Worm (Caenorhabditis elegans): Measurements from ENCODE around the gene abts-4.

The abts-4 gene

DNA sequence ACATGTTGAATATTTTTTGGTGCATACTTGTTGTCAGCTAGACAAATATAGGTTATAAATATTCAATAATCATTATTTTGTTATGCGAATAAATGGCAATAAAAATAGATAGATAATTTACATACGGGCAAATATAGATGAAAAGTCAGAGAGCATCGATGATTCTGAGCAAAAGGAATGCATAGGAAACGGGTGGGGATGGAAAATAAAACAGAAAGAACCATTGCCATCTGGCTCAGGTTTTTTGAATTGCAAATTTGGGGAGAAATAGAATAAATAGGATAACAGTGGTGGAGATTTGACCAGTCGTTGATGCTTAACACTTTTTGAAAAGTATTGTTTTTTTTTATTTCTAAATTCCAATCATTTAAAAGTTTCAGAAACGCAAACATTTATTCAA, 21.3 kb upstream of the abts-4 start, which contains the start of gene idpp-6:
idpp-6 (plus strand) TSS at position 301 of the 400 bp plus-strand sequence.
- TF ChIP-seq unc-62 (GFP tag; optimal IDR thresholded peaks at IDR 0.05): no peak

DNA sequence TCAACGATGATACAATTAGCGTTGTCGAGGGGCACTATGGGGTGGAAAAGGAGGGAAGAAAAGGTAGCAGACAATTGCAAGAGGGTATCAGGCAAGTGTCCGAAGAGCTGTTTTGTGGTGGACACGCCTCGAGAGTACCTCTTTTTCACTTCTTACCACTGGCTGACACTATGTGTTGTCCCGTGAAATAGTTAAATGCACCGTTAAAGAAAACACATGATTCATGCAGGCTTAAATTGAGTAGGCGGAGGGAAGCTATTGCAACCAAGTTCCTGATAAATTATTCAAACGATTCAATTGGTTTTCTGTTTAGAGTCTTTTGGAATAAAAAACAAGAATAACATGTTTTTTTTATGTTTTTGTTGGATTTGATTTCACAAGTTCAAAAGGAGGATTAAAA, 16.5 kb upstream of the abts-4 start, which contains the start of gene irk-1:
irk-1 (minus strand) TSS at position 101 of the 400 bp plus-strand sequence.
- no peak for TF ChIP-seq unc-62 (GFP tag; optimal IDR thresholded peaks at IDR 0.05)

DNA sequence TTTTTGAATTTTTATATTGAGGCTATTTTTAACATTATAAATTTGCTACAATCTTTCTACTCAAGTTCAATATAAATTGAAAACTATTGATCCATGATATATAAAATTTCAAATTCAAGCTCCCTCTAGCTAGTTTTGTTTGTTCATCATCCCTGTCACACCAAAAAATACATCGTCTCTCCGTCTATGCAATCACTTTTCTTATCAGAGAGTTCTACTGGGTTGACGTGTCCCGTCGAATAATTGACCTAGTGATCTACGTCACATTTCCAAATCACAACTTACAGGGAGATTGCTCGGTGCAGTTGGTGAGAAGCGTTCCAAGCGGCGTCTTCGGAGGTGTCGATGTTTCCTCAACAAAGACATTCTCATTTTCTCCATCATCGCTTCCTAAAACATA, 327 bp downstream of the abts-4 start:
- no peak for TF ChIP-seq unc-62 (GFP tag; optimal IDR thresholded peaks at IDR 0.05)

DNA sequence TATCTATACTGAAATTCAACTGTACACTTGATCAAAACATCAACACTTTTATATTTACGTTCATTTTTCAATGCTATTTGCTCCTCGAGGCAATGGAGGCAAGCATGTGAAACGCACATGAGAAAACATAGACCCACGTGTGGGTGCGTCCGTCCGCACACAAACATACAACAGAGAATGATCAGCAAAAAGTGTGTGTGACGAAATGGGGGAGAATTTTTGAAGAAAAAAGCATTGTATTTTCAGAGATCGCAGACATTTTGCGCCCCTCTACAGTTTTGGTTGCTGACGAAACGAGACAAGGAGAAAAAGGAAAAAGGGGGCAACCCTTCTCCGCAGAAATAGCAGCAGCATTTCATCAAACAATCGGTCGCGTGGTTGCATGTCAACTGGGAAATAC, 11.4 kb downstream of the abts-4 start:
- TF ChIP-seq unc-62 (GFP tag; optimal IDR thresholded peaks at IDR 0.05): no peak

DNA sequence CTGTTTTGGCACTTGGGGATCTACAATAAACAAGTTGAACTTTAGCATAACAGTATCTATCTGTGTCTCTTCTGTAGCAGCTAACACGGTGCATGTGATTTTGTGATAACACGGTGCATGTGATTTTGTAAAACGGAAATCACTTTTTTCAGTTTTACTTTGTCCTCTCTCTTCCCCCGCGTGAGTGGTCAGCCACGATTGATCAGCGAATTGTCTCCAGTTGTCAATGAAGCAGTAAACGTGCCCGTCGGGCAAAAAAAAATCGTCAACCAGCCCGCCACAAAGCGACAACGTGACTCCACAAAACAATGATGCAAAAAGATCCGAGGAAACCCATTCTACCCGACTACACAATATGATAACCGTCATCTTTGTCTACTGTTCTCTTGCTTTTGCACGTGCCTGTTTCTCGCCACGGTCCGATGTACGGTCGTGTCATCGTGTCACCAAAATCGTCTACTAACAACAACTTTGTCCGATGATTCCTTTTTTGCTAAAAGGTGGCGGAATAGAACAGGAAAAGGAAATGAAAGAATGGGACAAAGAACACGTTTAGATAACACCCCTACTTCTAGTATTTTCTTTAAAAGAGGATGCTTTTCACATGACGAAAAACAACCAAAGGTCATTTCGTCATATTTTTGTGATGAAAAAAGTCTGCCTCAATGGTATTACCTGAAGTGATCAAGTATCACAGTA, 12.3 kb downstream of the abts-4 start:
- TF ChIP-seq unc-62 (GFP tag; optimal IDR thresholded peaks at IDR 0.05): no peak

DNA sequence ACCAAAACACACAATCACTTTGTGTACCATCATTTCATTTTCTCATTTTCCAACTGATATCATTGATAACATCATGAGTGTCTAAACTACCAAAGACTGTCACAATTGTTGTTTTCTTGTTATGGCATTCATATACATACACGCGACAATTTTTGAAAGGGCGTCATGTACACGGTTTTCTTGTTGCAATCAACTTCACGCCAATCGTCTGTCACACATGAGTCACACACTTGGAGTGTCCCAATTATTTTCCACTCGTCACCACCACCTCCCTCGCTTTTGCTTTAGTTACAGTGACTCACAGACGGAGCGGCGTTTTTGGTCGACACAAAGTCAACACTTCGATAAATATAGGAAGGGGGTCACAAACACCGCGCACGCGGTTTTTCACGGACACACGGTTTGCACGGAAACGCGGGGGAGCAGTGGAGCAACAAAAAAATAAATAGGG, 13.6 kb downstream of the abts-4 start:
- no peak for TF ChIP-seq unc-62 (GFP tag; optimal IDR thresholded peaks at IDR 0.05)

DNA sequence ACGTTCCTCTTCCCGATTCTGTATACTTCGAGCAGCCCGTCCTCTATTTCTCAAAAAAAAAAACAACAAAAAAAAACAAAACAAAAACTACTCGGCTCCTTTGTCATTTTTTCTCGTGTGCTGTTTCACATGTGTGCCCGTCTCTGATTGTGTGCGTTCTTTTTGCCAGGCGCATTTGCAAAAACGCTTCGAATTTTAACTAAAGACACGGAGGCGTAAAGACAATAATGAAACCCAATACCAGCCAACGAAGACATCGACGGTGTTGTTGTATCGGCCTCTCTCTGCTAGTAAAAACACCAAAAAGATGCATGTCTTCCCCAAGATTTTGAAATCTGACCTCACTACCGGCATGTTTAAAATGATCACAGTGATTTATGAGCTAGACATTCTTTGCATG, 14.7 kb downstream of the abts-4 start:
- TF ChIP-seq unc-62 (GFP tag; optimal IDR thresholded peaks at IDR 0.05): no peak

DNA sequence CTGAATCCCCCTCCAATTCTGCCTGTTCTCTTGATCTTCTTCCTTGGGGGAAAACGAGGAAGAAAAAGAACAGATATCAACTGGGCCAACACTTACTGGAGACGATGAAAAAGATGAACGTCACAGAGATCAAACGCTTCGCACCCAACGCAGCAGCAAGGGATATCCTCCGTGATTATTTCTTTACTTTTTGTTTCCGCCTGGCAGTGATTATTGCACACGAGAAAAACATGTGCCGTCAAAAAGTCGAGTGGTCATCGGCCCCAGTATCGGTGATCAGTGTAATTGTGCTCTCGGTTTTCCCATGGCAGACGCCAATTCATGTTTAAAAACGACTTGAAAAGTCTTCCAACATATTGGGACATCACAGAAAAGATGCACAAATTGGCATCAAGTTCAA, 16.0 kb downstream of the abts-4 start:
- no peak for TF ChIP-seq unc-62 (GFP tag; optimal IDR thresholded peaks at IDR 0.05)

DNA sequence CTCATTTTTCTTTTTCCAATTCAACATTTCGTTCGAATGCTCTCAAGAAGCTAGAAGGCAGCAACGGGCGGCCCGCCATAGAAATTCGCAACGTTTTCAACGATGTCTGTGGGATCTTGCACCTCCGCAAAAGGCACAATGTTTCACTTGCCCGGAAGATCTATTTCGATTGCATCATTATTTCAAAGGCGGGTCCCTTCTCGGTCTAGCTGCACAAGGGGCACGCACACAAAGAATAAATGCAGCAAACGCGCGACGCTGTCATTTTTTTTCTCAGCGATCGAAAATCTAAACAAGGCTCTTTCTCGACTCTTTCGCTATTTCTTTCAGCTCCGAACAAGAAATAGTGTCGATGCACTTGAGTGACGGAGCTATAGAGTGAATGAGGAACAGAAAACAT, 16.6 kb downstream of the abts-4 start:
- no peak for TF ChIP-seq unc-62 (GFP tag; optimal IDR thresholded peaks at IDR 0.05)

DNA sequence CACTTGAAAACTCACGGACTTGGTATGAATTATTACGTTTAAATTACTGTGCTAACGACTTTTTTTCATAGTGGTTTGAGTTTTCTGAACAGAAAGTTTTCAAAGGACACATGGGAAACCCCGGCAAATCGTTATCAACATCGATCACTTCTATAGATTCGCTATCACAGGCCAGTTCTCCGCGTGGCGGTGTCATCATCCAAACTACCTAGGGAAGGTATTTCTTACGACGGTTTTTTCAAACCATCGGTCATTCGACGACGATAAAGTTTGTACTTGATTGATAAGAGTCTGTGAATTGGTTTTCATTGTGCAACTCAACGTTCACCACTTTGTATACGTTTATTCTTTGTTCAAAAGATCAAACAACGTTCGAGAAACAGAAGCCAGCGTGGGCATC, 17.0 kb downstream of the abts-4 start:
- no peak for TF ChIP-seq unc-62 (GFP tag; optimal IDR thresholded peaks at IDR 0.05)

DNA sequence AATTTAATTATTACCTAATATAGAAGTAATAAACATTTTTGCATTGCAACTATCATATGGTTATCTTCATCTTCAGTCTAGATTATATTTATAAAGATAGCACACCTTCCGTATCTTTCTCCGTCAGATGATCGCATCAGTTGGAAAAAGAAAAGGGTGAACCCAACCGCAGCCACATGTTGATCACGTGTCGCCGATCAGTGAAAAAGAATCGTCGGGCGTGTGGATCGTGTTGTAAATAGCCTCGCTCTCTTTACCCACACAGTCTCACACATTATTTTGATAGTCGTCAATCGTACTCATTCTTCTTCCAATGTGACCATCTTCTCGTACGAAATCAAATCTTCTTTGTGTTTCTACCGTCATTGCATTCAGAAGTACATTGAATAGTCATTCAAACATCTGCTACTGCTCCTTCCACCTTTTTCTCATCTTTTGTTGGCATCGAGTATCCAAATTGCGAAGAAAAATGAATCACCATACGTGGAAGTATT, 17.6 kb downstream of the abts-4 start:
- TF ChIP-seq unc-62 (GFP tag; optimal IDR thresholded peaks at IDR 0.05): no peak

DNA sequence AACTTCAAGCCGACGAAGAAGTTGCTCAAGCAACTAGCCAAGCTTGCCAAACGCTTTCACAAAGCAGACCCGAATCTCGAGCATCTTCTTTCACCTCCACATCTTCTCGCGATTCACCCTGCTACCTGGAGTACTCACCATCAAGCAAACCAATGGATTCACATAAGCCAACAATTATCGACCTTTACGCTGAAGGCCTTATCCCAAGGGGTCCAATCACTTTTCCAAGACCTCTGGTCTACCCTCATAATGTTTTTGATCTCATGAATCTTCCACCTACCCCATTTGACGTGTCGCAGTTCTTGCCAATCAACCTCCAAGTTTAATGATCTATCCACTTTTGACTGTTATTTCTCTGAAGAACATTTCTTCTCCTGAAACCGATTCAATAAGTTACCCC, 18.2 kb downstream of the abts-4 start:
- TF ChIP-seq unc-62 (GFP tag; optimal IDR thresholded peaks at IDR 0.05): no peak

DNA sequence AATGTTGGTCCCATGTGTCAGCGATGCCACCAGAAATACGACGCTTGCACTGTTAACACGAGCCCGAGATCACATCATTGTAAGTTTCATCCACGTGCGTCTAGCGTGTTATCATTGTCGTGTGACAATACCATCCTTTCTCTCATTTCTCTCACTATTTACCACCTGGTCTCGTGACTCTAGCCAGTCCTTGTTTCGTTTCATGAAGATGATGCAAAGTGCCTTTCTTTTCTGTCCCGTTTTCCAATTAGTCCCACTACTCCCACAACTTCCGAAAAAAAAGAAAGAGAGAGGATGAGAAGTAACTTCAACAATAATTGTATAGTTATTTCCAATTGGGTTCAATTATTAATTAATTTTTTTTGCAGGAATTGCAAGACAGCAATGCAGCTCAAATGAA, 18.6 kb downstream of the abts-4 start:
- no peak for TF ChIP-seq unc-62 (GFP tag; optimal IDR thresholded peaks at IDR 0.05)

DNA sequence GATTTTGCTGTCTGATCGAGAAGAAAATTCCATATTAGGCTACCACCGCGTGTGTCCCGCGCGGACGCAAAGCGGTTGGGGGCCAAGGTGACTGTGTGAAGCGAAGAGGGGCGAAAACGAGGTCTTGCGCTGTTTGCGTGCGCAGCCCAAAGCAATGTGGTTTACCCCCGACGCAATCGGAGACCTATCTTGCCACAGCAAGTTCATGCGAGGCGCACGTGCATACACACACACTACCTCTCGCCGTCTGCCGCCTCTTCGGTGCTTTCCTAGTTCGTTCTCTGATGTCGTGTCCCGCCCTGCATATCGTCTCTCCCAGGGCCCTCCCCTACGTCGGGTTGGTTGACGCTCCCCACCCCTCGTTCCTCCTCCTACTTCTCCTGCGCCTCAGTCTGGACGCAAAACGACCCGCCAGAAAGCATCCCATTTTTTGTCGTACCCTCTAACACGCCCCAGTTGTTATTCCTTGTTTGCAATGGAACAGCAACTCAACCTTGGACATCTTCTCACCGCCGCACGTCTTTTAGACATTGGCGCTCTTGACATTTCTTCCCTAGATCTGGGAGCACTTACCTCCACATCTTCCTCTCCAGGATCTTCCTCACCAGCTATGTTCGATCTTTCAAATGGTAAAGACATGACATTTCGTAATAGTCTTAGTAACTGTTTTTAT, 19.4 kb downstream of the abts-4 start, which contains the start of gene mdl-1:
mdl-1 (plus strand) TSS at position 341 of the 673 bp plus-strand sequence.
- no peak for TF ChIP-seq unc-62 (GFP tag; optimal IDR thresholded peaks at IDR 0.05)

DNA sequence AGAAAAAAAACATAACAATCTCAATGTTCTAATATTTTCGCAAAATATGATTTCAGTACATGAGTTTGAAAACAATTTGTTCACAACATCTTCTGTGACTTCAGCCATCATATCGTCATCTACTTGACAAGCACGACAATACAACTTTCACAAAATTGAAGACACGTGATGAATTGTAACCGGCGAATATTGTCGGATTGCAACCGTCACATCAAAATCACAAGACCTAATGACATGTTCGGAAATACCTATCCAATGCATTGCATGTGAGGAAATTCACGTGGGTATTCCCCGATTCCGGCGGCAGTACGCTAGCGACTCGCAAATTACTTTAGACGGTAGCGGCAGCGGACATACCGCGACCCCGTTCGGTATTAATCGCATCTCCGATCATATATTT, 20.0 kb downstream of the abts-4 start:
- no peak for TF ChIP-seq unc-62 (GFP tag; optimal IDR thresholded peaks at IDR 0.05)

DNA sequence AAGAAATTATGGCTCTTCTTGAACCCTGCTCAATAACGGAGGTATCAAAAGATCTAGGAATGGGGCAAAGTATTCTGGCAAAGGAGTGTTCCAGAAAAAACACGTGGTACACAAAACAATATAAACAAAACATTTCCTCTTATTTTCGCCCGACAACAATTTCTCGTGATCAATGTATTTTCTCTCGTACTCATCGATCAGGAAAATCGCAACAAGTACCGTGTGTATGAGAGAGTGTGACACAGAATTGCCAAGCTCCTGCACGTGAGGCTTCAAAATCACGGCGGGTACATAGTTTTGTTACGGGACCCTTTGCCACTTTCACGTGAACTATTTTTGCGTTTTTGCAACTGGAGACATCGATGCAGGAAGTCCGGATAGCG, 20.6 kb downstream of the abts-4 start:
- no peak for TF ChIP-seq unc-62 (GFP tag; optimal IDR thresholded peaks at IDR 0.05)

All from whole organism, dauer.